Worm (Caenorhabditis elegans): Measurements from ENCODE around the gene srbc-83.

DNA sequence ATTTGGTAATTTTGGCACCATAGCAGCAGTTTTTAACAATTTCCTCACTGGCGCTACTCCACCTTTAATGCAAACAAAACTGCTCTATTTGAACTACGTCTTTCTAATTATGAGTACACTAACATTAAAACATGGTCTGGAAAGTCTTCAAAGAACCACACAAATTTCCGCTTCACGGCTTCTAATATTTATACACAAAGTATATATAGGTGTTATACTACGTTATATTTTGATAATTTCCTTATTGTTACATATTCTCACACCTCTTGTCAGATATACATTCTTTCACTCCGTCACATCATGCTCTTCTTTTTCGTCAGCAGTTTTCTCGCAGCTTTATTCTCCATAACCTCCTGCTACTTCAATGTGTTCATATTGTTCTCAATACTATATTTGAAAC, 3.1 kb downstream of the srbc-83 start, which contains the start of gene srbc-82:
- TF ChIP-seq hmg-4 (GFP tag; optimal IDR thresholded peaks at IDR 0.05) = no peak
- TF ChIP-seq tbx-11 (GFP tag; IDR thresholded peaks at IDR 0.05) = no peak
- TF ChIP-seq aly-1 (tag; optimal IDR thresholded peaks at IDR 0.05) = no peak
- TF ChIP-seq pes-1 (GFP tag; IDR thresholded peaks at IDR 0.05) = no peak
- TF ChIP-seq ceh-36 (tag; optimal IDR thresholded peaks at IDR 0.05) = no peak
- no peak for TF ChIP-seq ceh-13 (GFP tag; optimal IDR thresholded peaks at IDR 0.05)
- no peak for TF ChIP-seq F13C5.2 (tag; optimal IDR thresholded peaks at IDR 0.05)
- no peak for TF ChIP-seq tra-4 (tag; optimal IDR thresholded peaks at IDR 0.05)
- no peak for TF ChIP-seq flt-1 (GFP tag; IDR thresholded peaks at IDR 0.05)
- TF ChIP-seq scrt-1 (GFP tag; IDR thresholded peaks at IDR 0.05) = no peak
- TF ChIP-seq ets-7 (tag; optimal IDR thresholded peaks at IDR 0.05) = no peak
- no peak for TF ChIP-seq B0310.2 (tag; optimal IDR thresholded peaks at IDR 0.05)
- no peak for TF ChIP-seq hnd-1 (tag; optimal IDR thresholded peaks at IDR 0.05)
